Worm (Caenorhabditis elegans) whole organism, early embryonic: Measurements from ENCODE around the gene srj-5.

Experiments
- ama-1 ChIP-seq: fragments of 150-350 bp; optimal IDR thresholded peaks from 2 replicates; lab custom pipeline; 2014
- sea-1 ChIP-seq: fragments of 200-800 bp; sonication (Bioruptor generic); conservative IDR thresholded peaks from 2 replicates; pipeline ENCODE4 v1.3.6; 2022; ENCODE audit warnings: missing genetic modification characterization, missing compliant biosample characterization
- tbx-11 ChIP-seq: fragments of 200-800 bp; sonication (Bioruptor generic); IDR thresholded peaks from 2 replicates; pipeline ENCODE4 v1.3.6; 2022; ENCODE audit warnings: missing genetic modification characterization, missing compliant biosample characterization
- tra-4 ChIP-seq: sonication (generic microtip); optimal IDR thresholded peaks from 2 replicates; lab custom pipeline; 2017; ENCODE audit warnings: missing genetic modification characterization, missing compliant biosample characterization

DNA sequence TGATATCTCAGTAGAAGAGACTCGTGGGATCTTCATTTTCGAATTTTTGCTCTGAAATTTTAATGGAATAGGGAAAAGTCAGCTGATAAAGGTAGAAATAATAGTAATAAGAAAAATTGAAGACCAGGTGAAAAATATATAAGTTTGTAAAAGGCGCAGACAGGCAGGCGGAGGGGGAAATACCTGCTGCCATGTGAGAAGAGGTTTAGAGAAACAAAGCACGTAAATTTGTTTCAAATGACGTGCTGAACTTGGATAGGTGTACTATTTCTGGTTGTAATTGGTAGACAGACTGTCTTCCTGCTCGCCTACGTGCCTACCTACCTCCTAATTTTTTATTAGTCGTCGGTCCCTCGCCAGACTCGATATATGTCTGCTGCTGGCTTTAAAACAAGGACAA is 14.6 kb upstream of the srj-5 start, which contains the start of gene nhr-180:
- TF ChIP-seq tra-4, result no peak
- TF ChIP-seq ama-1 (lab: Kevin White, UChicago), result no peak
- no peak for TF ChIP-seq tbx-11 (GFP tag; lab: Robert Waterston, UW)
- no peak for TF ChIP-seq sea-1 (GFP tag; lab: Robert Waterston, UW)
